ENCODE assay signal across 2 fruit fly cellular contexts in the genomic region with DNA sequence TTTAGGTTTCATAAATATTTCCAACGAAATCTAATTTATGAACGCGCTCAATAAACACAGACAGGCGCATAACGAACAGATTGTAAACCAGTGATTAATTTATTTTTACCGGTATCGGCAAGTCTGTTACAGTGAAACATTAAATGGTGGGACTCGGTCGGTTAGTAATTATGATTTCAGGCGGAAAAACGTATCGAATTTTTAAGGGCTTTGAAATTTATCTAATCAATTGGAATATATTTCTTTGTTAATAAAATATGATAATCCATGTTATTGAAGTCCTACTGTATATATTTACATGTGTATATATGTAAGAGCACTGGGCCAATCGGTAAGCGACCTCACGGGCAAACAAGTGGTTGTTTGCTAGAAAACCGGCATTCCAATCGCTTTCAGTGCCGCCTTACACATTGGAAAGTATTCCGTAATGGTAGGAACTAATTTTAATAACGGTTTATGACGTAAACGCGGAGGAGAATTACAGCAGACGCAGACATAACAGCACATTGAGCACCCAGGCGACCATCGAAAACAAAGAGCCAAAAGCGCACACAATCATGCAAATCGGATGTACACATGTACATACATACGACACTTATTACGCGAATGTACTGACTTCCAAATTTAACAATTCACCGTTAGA.
TF ChIP-seq lines count a peak whose summit lies in the region.

No protein-coding gene starts in this region.

TF ChIP-seq in whole organism, embryonic, 481 proteins besides CTCF, POLR2A, EP300 and RAD21 (continued from another document and continues in another):
- peak; percentile 82 for TF ChIP-seq ssp (GFP tag; IDR thresholded peaks at IDR 0.05; lab: Robert Waterston, UW)
- TF ChIP-seq CG16863 (GFP tag; optimal IDR thresholded peaks at IDR 0.05; lab: Kevin White, UChicago): peak; percentile 80
- no peak for TF ChIP-seq Trl (optimal IDR thresholded peaks at IDR 0.05; lab: Kevin White, UChicago)
- peak; percentile 79 for TF ChIP-seq Trl (GFP tag; optimal IDR thresholded peaks at IDR 0.05; lab: Kevin White, UChicago)
- no peak for TF ChIP-seq Kr (GFP tag; optimal IDR thresholded peaks at IDR 0.05; lab: Kevin White, UChicago)
- no peak for TF ChIP-seq CG30020 (tag; optimal IDR thresholded peaks at IDR 0.05; lab: Kevin White, UChicago)
- peak; percentile 58 for TF ChIP-seq CG18764 (GFP tag; optimal IDR thresholded peaks at IDR 0.05; lab: Kevin White, UChicago)
- TF ChIP-seq sc (optimal IDR thresholded peaks at IDR 0.05; lab: Kevin White, UChicago): no peak
- peak; percentile 59 for TF ChIP-seq sc (GFP tag; optimal IDR thresholded peaks at IDR 0.05; lab: Kevin White, UChicago)
- peak; percentile 32 for TF ChIP-seq MESR4 (GFP tag; optimal IDR thresholded peaks at IDR 0.05; lab: Kevin White, UChicago)
- peak; percentile 78 for TF ChIP-seq E2f2 (GFP tag; IDR thresholded peaks at IDR 0.05; lab: Robert Waterston, UW)
- TF ChIP-seq NfI (GFP tag; optimal IDR thresholded peaks at IDR 0.05; lab: Kevin White, UChicago): peak; percentile 97
- TF ChIP-seq CG6813 (GFP tag; optimal IDR thresholded peaks at IDR 0.05; lab: Kevin White, UChicago): peak; percentile 86
- peak; percentile 97 for TF ChIP-seq PHDP (tag; optimal IDR thresholded peaks at IDR 0.05; lab: Kevin White, UChicago)
- TF ChIP-seq Hr51 (GFP tag; optimal IDR thresholded peaks at IDR 0.05; lab: Kevin White, UChicago): peak; percentile 87 to 96
- peak; percentile 56 for TF ChIP-seq crol (GFP tag; IDR thresholded peaks at IDR 0.05; lab: Robert Waterston, UW)
- peak; percentile 91 for TF ChIP-seq CG18599 (GFP tag; optimal IDR thresholded peaks at IDR 0.05; lab: Kevin White, UChicago)
- TF ChIP-seq z (GFP tag; IDR thresholded peaks at IDR 0.05; lab: Robert Waterston, UW): no peak
- peak; percentile 93 for TF ChIP-seq lbe (GFP tag; optimal IDR thresholded peaks at IDR 0.05; lab: Kevin White, UChicago)
- peak; percentile 82 for TF ChIP-seq fd64A (GFP tag; optimal IDR thresholded peaks at IDR 0.05; lab: Kevin White, UChicago)
- TF ChIP-seq dan (GFP tag; IDR thresholded peaks at IDR 0.05; lab: Robert Waterston, UW): no peak
- no peak for TF ChIP-seq lola (GFP tag; optimal IDR thresholded peaks at IDR 0.05; lab: Kevin White, UChicago)
- peak; percentile 57 for TF ChIP-seq grn (GFP tag; optimal IDR thresholded peaks at IDR 0.05; lab: Kevin White, UChicago)
- peak; percentile 85 for TF ChIP-seq danr (GFP tag; IDR thresholded peaks at IDR 0.05; lab: Robert Waterston, UW)
- peak; percentile 84 for TF ChIP-seq Optix (GFP tag; IDR thresholded peaks at IDR 0.05; lab: Robert Waterston, UW)
- TF ChIP-seq luna (GFP tag; optimal IDR thresholded peaks at IDR 0.05; lab: Kevin White, UChicago): peak; percentile 88
- TF ChIP-seq CG2116 (GFP tag; optimal IDR thresholded peaks at IDR 0.05; lab: Kevin White, UChicago): peak; percentile 57
- peak; percentile 97 for TF ChIP-seq CG34422 (GFP tag; IDR thresholded peaks at IDR 0.05; lab: Robert Waterston, UW)
- no peak for TF ChIP-seq Jarid2 (GFP tag; optimal IDR thresholded peaks at IDR 0.05; lab: Kevin White, UChicago)
- TF ChIP-seq Lhr (GFP tag; optimal IDR thresholded peaks at IDR 0.05; lab: Kevin White, UChicago): no peak
- TF ChIP-seq Atf3 (GFP tag; optimal IDR thresholded peaks at IDR 0.05; lab: Kevin White, UChicago): peak; percentile 77
- no peak for TF ChIP-seq fru (optimal IDR thresholded peaks at IDR 0.05; lab: Kevin White, UChicago)
- TF ChIP-seq Neu2 (GFP tag; optimal IDR thresholded peaks at IDR 0.05; lab: Kevin White, UChicago; ENCODE audit: borderline replicate concordance): no peak
- peak; percentile 91 for TF ChIP-seq CG17912 (GFP tag; optimal IDR thresholded peaks at IDR 0.05; lab: Kevin White, UChicago)
- TF ChIP-seq gcm (GFP tag; optimal IDR thresholded peaks at IDR 0.05; lab: Kevin White, UChicago): peak; percentile 79
- TF ChIP-seq CG1792 (GFP tag; optimal IDR thresholded peaks at IDR 0.05; lab: Kevin White, UChicago): peak; percentile 72
- peak; percentile 96 for TF ChIP-seq CG3847 (GFP tag; IDR thresholded peaks at IDR 0.05; lab: Robert Waterston, UW)
- TF ChIP-seq ro (GFP tag; IDR thresholded peaks at IDR 0.05; lab: Robert Waterston, UW): peak; percentile 71
- no peak for TF ChIP-seq stwl (tag; optimal IDR thresholded peaks at IDR 0.05; lab: Kevin White, UChicago)
- peak; percentile 89 for TF ChIP-seq CG31224 (GFP tag; IDR thresholded peaks at IDR 0.05; lab: Robert Waterston, UW)
- TF ChIP-seq CG12659 (GFP tag; optimal IDR thresholded peaks at IDR 0.05; lab: Kevin White, UChicago): peak; percentile 97
- peak in 1 of 2 experiments; percentile 70 for TF ChIP-seq Hr78 (GFP tag; optimal IDR thresholded peaks at IDR 0.05; lab: Kevin White, UChicago)
- TF ChIP-seq al (GFP tag; IDR thresholded peaks at IDR 0.05; lab: Robert Waterston, UW): peak; percentile 95
- peak; percentile 95 for TF ChIP-seq CG43689 (GFP tag; IDR thresholded peaks at IDR 0.05; lab: Robert Waterston, UW)
- TF ChIP-seq CG9215 (GFP tag; IDR thresholded peaks at IDR 0.05; lab: Robert Waterston, UW): peak; percentile 90
- TF ChIP-seq Fer2 (tag; optimal IDR thresholded peaks at IDR 0.05; lab: Kevin White, UChicago): peak; percentile 92
- TF ChIP-seq CG12155 (GFP tag; optimal IDR thresholded peaks at IDR 0.05; lab: Kevin White, UChicago): peak; percentile 92
- peak; percentile 91 for TF ChIP-seq CG2889 (GFP tag; IDR thresholded peaks at IDR 0.05; lab: Robert Waterston, UW)
- peak; percentile 35 for TF ChIP-seq Dref (GFP tag; IDR thresholded peaks at IDR 0.05; lab: Robert Waterston, UW)
- TF ChIP-seq CG9876 (GFP tag; optimal IDR thresholded peaks at IDR 0.05; lab: Kevin White, UChicago): peak; percentile 34
- TF ChIP-seq CG8944 (GFP tag; optimal IDR thresholded peaks at IDR 0.05; lab: Kevin White, UChicago): peak; percentile 71
- TF ChIP-seq Ravus (GFP tag; IDR thresholded peaks at IDR 0.05; lab: Robert Waterston, UW): peak; percentile 89
- TF ChIP-seq gce (GFP tag; IDR thresholded peaks at IDR 0.05; lab: Robert Waterston, UW): peak; percentile 92
- no peak for TF ChIP-seq tna (GFP tag; IDR thresholded peaks at IDR 0.05; lab: Robert Waterston, UW; ENCODE audit: partially characterized antibody)
- peak; percentile 91 for TF ChIP-seq ap (GFP tag; IDR thresholded peaks at IDR 0.05; lab: Robert Waterston, UW)
- TF ChIP-seq CG3726 (GFP tag; IDR thresholded peaks at IDR 0.05; lab: Robert Waterston, UW): peak; percentile 85
- peak; percentile 95 for TF ChIP-seq Oli (tag; optimal IDR thresholded peaks at IDR 0.05; lab: Kevin White, UChicago)
- TF ChIP-seq CG4707 (GFP tag; optimal IDR thresholded peaks at IDR 0.05; lab: Kevin White, UChicago): peak; percentile 83
- TF ChIP-seq nerfin-1 (tag; optimal IDR thresholded peaks at IDR 0.05; lab: Kevin White, UChicago): peak; percentile 86
- peak; percentile 86 for TF ChIP-seq CG1647 (GFP tag; optimal IDR thresholded peaks at IDR 0.05; lab: Kevin White, UChicago)
- TF ChIP-seq CkIIα-i1 (GFP tag; IDR thresholded peaks at IDR 0.05; lab: Robert Waterston, UW): peak; percentile 78
- TF ChIP-seq pita (GFP tag; optimal IDR thresholded peaks at IDR 0.05; lab: Kevin White, UChicago): no peak
- peak; percentile 31 for TF ChIP-seq Spps (tag; optimal IDR thresholded peaks at IDR 0.05; lab: Kevin White, UChicago)

TF ChIP-seq in whole organism, prepupa, 60 proteins besides CTCF, POLR2A, EP300 and RAD21 (continued from another document):
- TF ChIP-seq CG9139 (GFP tag; optimal IDR thresholded peaks at IDR 0.05; lab: Kevin White, UChicago): no peak
- peak; percentile 97 for TF ChIP-seq eg (GFP tag; IDR thresholded peaks at IDR 0.05; lab: Robert Waterston, UW)
- peak; percentile 95 for TF ChIP-seq Hr4 (GFP tag; optimal IDR thresholded peaks at IDR 0.05; lab: Kevin White, UChicago)
- TF ChIP-seq ss (GFP tag; optimal IDR thresholded peaks at IDR 0.05; lab: Kevin White, UChicago): no peak
- peak; percentile 63 for TF ChIP-seq Hr38 (GFP tag; optimal IDR thresholded peaks at IDR 0.05; lab: Kevin White, UChicago)
- TF ChIP-seq fkh (GFP tag; optimal IDR thresholded peaks at IDR 0.05; lab: Kevin White, UChicago): peak; percentile 64
- TF ChIP-seq CG11762 (GFP tag; optimal IDR thresholded peaks at IDR 0.05; lab: Kevin White, UChicago; ENCODE audit: insufficient read depth): peak; percentile 76
- peak; percentile 91 for TF ChIP-seq Ets21C (GFP tag; optimal IDR thresholded peaks at IDR 0.05; lab: Kevin White, UChicago)
- peak; percentile 93 for TF ChIP-seq CG34406 (GFP tag; optimal IDR thresholded peaks at IDR 0.05; lab: Kevin White, UChicago)
- no peak for TF ChIP-seq Ets96B (tag; optimal IDR thresholded peaks at IDR 0.05; lab: Kevin White, UChicago)
- TF ChIP-seq CG11902 (GFP tag; optimal IDR thresholded peaks at IDR 0.05; lab: Kevin White, UChicago): peak; percentile 81
- TF ChIP-seq Hr39 (GFP tag; optimal IDR thresholded peaks at IDR 0.05; lab: Kevin White, UChicago): peak; percentile 97
